Worm (Caenorhabditis elegans): ENCODE data around the gene gbb-1.

- no peak for TF ChIP-seq nhr-12 (tag; optimal IDR thresholded peaks at IDR 0.05)
- no peak for TF ChIP-seq jun-1 (tag; optimal IDR thresholded peaks at IDR 0.05)
- no peak for TF ChIP-seq ets-5 (GFP tag; IDR thresholded peaks at IDR 0.05)
- no peak for TF ChIP-seq nhr-85 (tag)
- no peak for TF ChIP-seq snpc-4 (tag; optimal IDR thresholded peaks at IDR 0.05)
- TF ChIP-seq lin-15B (tag; optimal IDR thresholded peaks at IDR 0.05), result no peak
- no peak for TF ChIP-seq lin-39 (tag; optimal IDR thresholded peaks at IDR 0.05)
- no peak for TF ChIP-seq nhr-237 (tag; optimal IDR thresholded peaks at IDR 0.05)
- TF ChIP-seq sptf-1 (tag; optimal IDR thresholded peaks at IDR 0.05), result no peak
Observed at ce11 chrX:2927576-2927975, 30.2 kb upstream of the gbb-1 start.

Measured in whole organism, L1 larva.